Worm (Caenorhabditis elegans): Measurements from ENCODE around the gene lipl-1.
A peak's percentile ranks its signal among the peaks of the same experiment; 100 is the strongest.

- TF ChIP-seq egl-27 (tag; optimal IDR thresholded peaks at IDR 0.05) (no peak), snpc-4 (tag; optimal IDR thresholded peaks at IDR 0.05) (no peak), unc-39 (tag; optimal IDR thresholded peaks at IDR 0.05) (no peak), alr-1 (tag; optimal IDR thresholded peaks at IDR 0.05) (no peak), zag-1 (tag; optimal IDR thresholded peaks at IDR 0.05) (no peak), nhr-25 (tag; optimal IDR thresholded peaks at IDR 0.05) (no peak), ztf-4 (tag; optimal IDR thresholded peaks at IDR 0.05) (no peak), fos-1 (tag; optimal IDR thresholded peaks at IDR 0.05) (peak; percentile 67), nhr-11 (tag; optimal IDR thresholded peaks at IDR 0.05) (no peak), unc-62 (GFP tag; optimal IDR thresholded peaks at IDR 0.05) (no peak), sem-4 (tag; optimal IDR thresholded peaks at IDR 0.05) (no peak)
Measured at ce11 chrV:12934976-12935375, 15.2 kb downstream of the lipl-1 start, which contains the start of gene T16G1.7.
